Worm (Caenorhabditis elegans): ENCODE measurements around the gene F16B4.5.

- TF ChIP-seq flt-1 (GFP tag; IDR thresholded peaks at IDR 0.05), result no peak
- no peak for TF ChIP-seq cog-1 (tag; optimal IDR thresholded peaks at IDR 0.05)
- TF ChIP-seq ref-1 (GFP tag; conservative IDR thresholded peaks at IDR 0.05), result no peak
Observed at ce11 chrV:1631148-1631547, 42.9 kb downstream of the F16B4.5 start, which contains the start of gene Y46H3D.8.

Data from whole organism, midembryonic.